Worm (Caenorhabditis elegans) whole organism, young adult: ENCODE data around the gene nhr-111.

Experiments used
- F33H1.4 ChIP-seq: fragments of 200-800 bp; sonication (Bioruptor generic); IDR thresholded peaks from 2 replicates; pipeline ENCODE4 v1.3.6; 2022; ENCODE audit warnings: missing genetic modification reagents, missing genetic modification characterization, missing compliant biosample characterization
- cebp-1 ChIP-seq, 2 experiments: fragments of 200-800 bp in 1 of 2; sonication (Bioruptor generic) in 1 of 2; sonication (generic microtip) in 1 of 2; IDR thresholded peaks in 1 of 2; optimal IDR thresholded peaks in 1 of 2; 2 replicates each; pipeline versions ENCODE4 v1.3.6 to Lab custom; 2017 to 2022; ENCODE audit warnings: missing compliant biosample characterization in 2 of 2, missing genetic modification characterization in 2 of 2, mild to moderate bottlenecking in 1 of 2, missing genetic modification reagents in 1 of 2, moderate library complexity in 1 of 2
- dpl-1 ChIP-seq: fragments of 150-350 bp; optimal IDR thresholded peaks from 2 replicates; lab custom pipeline; 2014; ENCODE audit warnings: missing biosample characterization, missing genetic modification reagents, missing genetic modification characterization
- egl-44 ChIP-seq: fragments of 200-800 bp; sonication (Bioruptor generic); IDR thresholded peaks from 2 replicates; pipeline ENCODE4 v1.3.6; 2022; ENCODE audit warnings: missing genetic modification reagents, missing genetic modification characterization, missing compliant biosample characterization
- ekl-4 ChIP-seq: fragments of 200-800 bp; sonication (Bioruptor generic); IDR thresholded peaks from 2 replicates; pipeline ENCODE4 v1.3.6; 2022; ENCODE audit warnings: missing genetic modification reagents, missing genetic modification characterization, missing compliant biosample characterization
- madf-10 ChIP-seq: sonication (generic microtip); optimal IDR thresholded peaks from 2 replicates; lab custom pipeline; 2016; ENCODE audit warnings: mild to moderate bottlenecking, missing genetic modification characterization, missing compliant biosample characterization
- madf-6 ChIP-seq: fragments of 200-800 bp; sonication (Bioruptor generic); IDR thresholded peaks from 2 replicates; pipeline ENCODE4 v1.3.6; 2022; ENCODE audit warnings: missing genetic modification reagents, missing genetic modification characterization, missing compliant biosample characterization
- mxl-1 ChIP-seq: sonication (generic microtip); optimal IDR thresholded peaks from 2 replicates; lab custom pipeline; 2016; ENCODE audit warnings: missing genetic modification characterization, missing compliant biosample characterization
- pha-4 ChIP-seq: fragments of 150-350 bp; sonication (generic microtip); optimal IDR thresholded peaks from 2 replicates; lab custom pipeline; 2014; ENCODE audit warnings: missing biosample characterization, missing genetic modification reagents, missing genetic modification characterization
- snpc-1.1 ChIP-seq: sonication (generic microtip); optimal IDR thresholded peaks from 2 replicates; lab custom pipeline; 2017; ENCODE audit warnings: missing genetic modification characterization, mild to moderate bottlenecking, missing compliant biosample characterization, antibody characterized with exemption, moderate library complexity, missing genotype, missing genetic modification reagents; ENCODE audit not compliant: insufficient read depth
- ztf-6 ChIP-seq: fragments of 200-800 bp; sonication (Bioruptor generic); IDR thresholded peaks from 2 replicates; pipeline ENCODE4 v1.3.6; 2022; ENCODE audit warnings: missing genetic modification reagents, missing genetic modification characterization, missing compliant biosample characterization

- TF ChIP-seq cebp-1 (GFP tag; IDR thresholded peaks at IDR 0.05; lab: Robert Waterston, UW) (no peak), cebp-1 (tag; optimal IDR thresholded peaks at IDR 0.05; lab: Kevin White, UChicago) (no peak), pha-4 (no peak), dpl-1 (GFP tag; lab: Kevin White, UChicago) (no peak), ztf-6 (no peak), madf-10 (tag; lab: Kevin White, UChicago) (no peak), snpc-1.1 (tag; lab: Kevin White, UChicago) (no peak), madf-6 (no peak), mxl-1 (tag; lab: Kevin White, UChicago) (no peak), egl-44 (GFP tag; lab: Robert Waterston, UW) (no peak), F33H1.4 (no peak), ekl-4 (GFP tag; lab: Robert Waterston, UW) (no peak)
Measured at ce11 chrV:16120922-16121321, 3.7 kb downstream of the nhr-111 start, which contains the start of gene skr-3.
